Fruit fly (Drosophila melanogaster) whole organism, embryonic: ENCODE measurements around the gene Jon66Cii.
A peak's percentile ranks its signal among the peaks of the same experiment; 100 is the strongest.

ENCODE experiments used
- ATbp ChIP-seq: fragments of 200-800 bp; sonication (Bioruptor generic); optimal IDR thresholded peaks from 2 replicates; lab custom pipeline; 2017; ENCODE audit warnings: missing biosample characterization, mild to moderate bottlenecking, missing genetic modification characterization, missing genetic modification reagents
- Aef1 ChIP-seq: fragments of 200-800 bp; sonication (Bioruptor generic); IDR thresholded peaks from 3 replicates; pipeline ENCODE4 v1.3.6; 2022; ENCODE audit warnings: missing biosample characterization, missing genetic modification characterization
- Atf-2 ChIP-seq: fragments of 200-800 bp; sonication (Bioruptor generic); optimal IDR thresholded peaks from 2 replicates; lab custom pipeline; 2016; ENCODE audit warnings: missing biosample characterization, missing genetic modification characterization
- B-H1 ChIP-seq: fragments of 200-800 bp; sonication (Bioruptor generic); IDR thresholded peaks from 3 replicates; pipeline ENCODE4 v1.3.6; 2022; ENCODE audit warnings: missing biosample characterization, missing genetic modification characterization
- C15 ChIP-seq: fragments of 200-800 bp; sonication (Bioruptor generic); IDR thresholded peaks from 3 replicates; pipeline ENCODE4 v1.3.6; 2022; ENCODE audit warnings: missing biosample characterization, missing genetic modification characterization
- CG1024 ChIP-seq: fragments of 200-800 bp; sonication (Bioruptor generic); IDR thresholded peaks from 2 replicates; pipeline ENCODE4 v1.3.6; 2022; ENCODE audit warnings: missing biosample characterization, missing genetic modification characterization
- CG13296 ChIP-seq: fragments of 200-800 bp; sonication (Bioruptor generic); optimal IDR thresholded peaks from 3 replicates; lab custom pipeline; 2018; ENCODE audit warnings: missing biosample characterization, mild to moderate bottlenecking, missing genetic modification characterization
- CG14667 ChIP-seq: fragments of 200-800 bp; sonication (Bioruptor generic); IDR thresholded peaks from 2 replicates; pipeline ENCODE4 v1.3.6; 2022; ENCODE audit warnings: missing biosample characterization, missing genetic modification characterization
- CG15696 ChIP-seq: fragments of 200-800 bp; sonication (Bioruptor generic); optimal IDR thresholded peaks from 2 replicates; lab custom pipeline; 2019; ENCODE audit warnings: missing biosample characterization, mild to moderate bottlenecking, missing genetic modification characterization, moderate library complexity
- CG16779 ChIP-seq: fragments of 200-800 bp; sonication (Bioruptor generic); IDR thresholded peaks from 2 replicates; pipeline ENCODE4 v1.3.6; 2022; ENCODE audit warnings: missing biosample characterization, missing genetic modification characterization
- CG16813 ChIP-seq: fragments of 200-800 bp; sonication (Bioruptor generic); IDR thresholded peaks from 3 replicates; pipeline ENCODE4 v1.3.6; 2022; ENCODE audit warnings: missing biosample characterization, missing genetic modification characterization; ENCODE audit not compliant: partially characterized antibody
- CG17186 ChIP-seq: fragments of 200-800 bp; sonication (Bioruptor generic); optimal IDR thresholded peaks from 3 replicates; lab custom pipeline; 2017; ENCODE audit warnings: missing biosample characterization, missing genetic modification reagents, missing genetic modification characterization
- CG17328 ChIP-seq: fragments of 200-800 bp; sonication (Bioruptor generic); IDR thresholded peaks from 2 replicates; pipeline ENCODE4 v1.3.6; 2022; ENCODE audit warnings: missing biosample characterization, missing genetic modification characterization
- CG18476 ChIP-seq: fragments of 200-800 bp; sonication (Bioruptor generic); optimal IDR thresholded peaks from 2 replicates; lab custom pipeline; 2016; ENCODE audit warnings: missing biosample characterization, mild to moderate bottlenecking, missing genetic modification characterization
- CG2678 ChIP-seq: fragments of 200-800 bp; sonication (Bioruptor generic); optimal IDR thresholded peaks from 3 replicates; lab custom pipeline; 2019; ENCODE audit warnings: missing biosample characterization, mild to moderate bottlenecking, missing genetic modification characterization, moderate library complexity
- CG2875 ChIP-seq: fragments of 200-800 bp; sonication (Bioruptor generic); optimal IDR thresholded peaks from 2 replicates; lab custom pipeline; 2017; ENCODE audit warnings: missing biosample characterization, mild to moderate bottlenecking, missing genetic modification characterization, missing genetic modification reagents
- CG2889 ChIP-seq: fragments of 200-800 bp; sonication (Bioruptor generic); IDR thresholded peaks from 3 replicates; pipeline ENCODE4 v1.3.6; 2022; ENCODE audit warnings: missing biosample characterization, missing genetic modification characterization
- CG32532 ChIP-seq: fragments of 200-800 bp; sonication (Bioruptor generic); IDR thresholded peaks from 2 replicates; pipeline ENCODE4 v1.3.6; 2022; ENCODE audit warnings: missing biosample characterization, missing genetic modification characterization
- CG4328 ChIP-seq: fragments of 200-800 bp; sonication (Bioruptor generic); optimal IDR thresholded peaks from 3 replicates; lab custom pipeline; 2017; ENCODE audit warnings: missing biosample characterization, missing genetic modification reagents, missing genetic modification characterization
- CG6791 ChIP-seq: fragments of 200-800 bp; sonication (Bioruptor generic); IDR thresholded peaks from 3 replicates; pipeline ENCODE4 v1.3.6; 2022; ENCODE audit warnings: missing biosample characterization, missing genetic modification characterization; ENCODE audit not compliant: partially characterized antibody
- CG7963 ChIP-seq: fragments of 200-800 bp; sonication (Bioruptor generic); IDR thresholded peaks from 3 replicates; pipeline ENCODE4 v1.3.6; 2022; ENCODE audit warnings: missing biosample characterization, missing genetic modification characterization; ENCODE audit not compliant: partially characterized antibody
- Deaf1 ChIP-seq: fragments of 200-800 bp; optimal IDR thresholded peaks from 3 replicates; lab custom pipeline; 2019; ENCODE audit warnings: missing biosample characterization, mild to moderate bottlenecking, missing genetic modification characterization, moderate library complexity
- Dek ChIP-seq: fragments of 200-800 bp; sonication (Bioruptor generic); optimal IDR thresholded peaks from 3 replicates; lab custom pipeline; 2019; ENCODE audit warnings: missing biosample characterization, mild to moderate bottlenecking, missing genetic modification characterization, moderate library complexity
- Dll ChIP-seq: fragments of 200-800 bp; sonication (Bioruptor generic); IDR thresholded peaks from 4 replicates; pipeline ENCODE4 v1.3.6; 2022; ENCODE audit warnings: missing biosample characterization, missing genetic modification characterization; ENCODE audit not compliant: partially characterized antibody
- E2f1 ChIP-seq: fragments of 200-800 bp; sonication (Bioruptor generic); IDR thresholded peaks from 2 replicates; pipeline ENCODE4 v1.3.6; 2022; ENCODE audit warnings: missing biosample characterization, missing genetic modification characterization
- H15 ChIP-seq: fragments of 200-800 bp; sonication (Bioruptor generic); IDR thresholded peaks from 3 replicates; pipeline ENCODE4 v1.3.6; 2022; ENCODE audit warnings: missing biosample characterization, missing genetic modification characterization
- Hr51 ChIP-seq, 2 experiments: fragments of 200-800 bp; sonication (Bioruptor generic); optimal IDR thresholded peaks; 2 replicates in 1 of 2; 3 replicates in 1 of 2; lab custom pipeline; 2016 to 2018; ENCODE audit warnings: missing biosample characterization in 2 of 2, missing genetic modification characterization in 2 of 2, mild to moderate bottlenecking in 1 of 2, moderate library complexity in 1 of 2
- Jarid2 ChIP-seq: fragments of 200-800 bp; sonication (Bioruptor generic); optimal IDR thresholded peaks from 3 replicates; lab custom pipeline; 2017; ENCODE audit warnings: mild to moderate bottlenecking, missing biosample characterization, missing genetic modification reagents, missing genetic modification characterization
- Lim3 ChIP-seq: fragments of 200-800 bp; sonication (Bioruptor generic); IDR thresholded peaks from 2 replicates; pipeline ENCODE4 v1.3.6; 2022; ENCODE audit warnings: missing biosample characterization, missing genetic modification characterization
- Mes4 ChIP-seq: fragments of 200-800 bp; sonication (Bioruptor generic); optimal IDR thresholded peaks from 2 replicates; lab custom pipeline; 2016; ENCODE audit warnings: missing biosample characterization, missing genetic modification characterization
- Optix ChIP-seq: fragments of 200-800 bp; sonication (Bioruptor generic); IDR thresholded peaks from 3 replicates; pipeline ENCODE4 v1.3.6; 2022; ENCODE audit warnings: missing biosample characterization, missing genetic modification characterization
- Ravus ChIP-seq: fragments of 200-800 bp; sonication (Bioruptor generic); IDR thresholded peaks from 2 replicates; pipeline ENCODE4 v1.3.6; 2022; ENCODE audit warnings: missing biosample characterization, missing genetic modification characterization
- Sin3A ChIP-seq: fragments of >200 bp; optimal IDR thresholded peaks from 2 replicates; lab custom pipeline; 2018
- Xbp1 ChIP-seq: fragments of 200-800 bp; sonication (Bioruptor generic); optimal IDR thresholded peaks from 3 replicates; lab custom pipeline; 2016; ENCODE audit warnings: missing biosample characterization, mild to moderate bottlenecking, missing genetic modification characterization
- chinmo ChIP-seq: fragments of 200-800 bp; sonication (Bioruptor generic); IDR thresholded peaks from 4 replicates; pipeline ENCODE4 v1.3.6; 2022; ENCODE audit warnings: missing biosample characterization, missing genetic modification characterization; ENCODE audit not compliant: partially characterized antibody
- chm ChIP-seq: fragments of 200-800 bp; sonication (Bioruptor generic); IDR thresholded peaks from 2 replicates; pipeline ENCODE4 v1.3.6; 2022; ENCODE audit warnings: missing biosample characterization, missing genetic modification characterization
- chn ChIP-seq: fragments of 200-800 bp; sonication (Bioruptor generic); optimal IDR thresholded peaks from 2 replicates; lab custom pipeline; 2016; ENCODE audit warnings: missing biosample characterization, missing genetic modification characterization
- dan ChIP-seq: fragments of 200-800 bp; sonication (Bioruptor generic); IDR thresholded peaks from 2 replicates; pipeline ENCODE4 v1.3.6; 2022; ENCODE audit warnings: missing biosample characterization, missing genetic modification characterization
- danr ChIP-seq: fragments of 200-800 bp; sonication (Bioruptor generic); IDR thresholded peaks from 2 replicates; pipeline ENCODE4 v1.3.6; 2022; ENCODE audit warnings: missing biosample characterization, missing genetic modification characterization
- gcm ChIP-seq: fragments of 200-800 bp; sonication (Bioruptor generic); optimal IDR thresholded peaks from 2 replicates; lab custom pipeline; 2019; ENCODE audit warnings: missing biosample characterization, mild to moderate bottlenecking, missing genetic modification characterization, moderate library complexity
- gro ChIP-seq: fragments of 200-800 bp; sonication (Bioruptor generic); optimal IDR thresholded peaks from 2 replicates; lab custom pipeline; 2016; ENCODE audit warnings: missing biosample characterization, missing genetic modification characterization
- gsb ChIP-seq: fragments of 200-800 bp; sonication (Bioruptor generic); IDR thresholded peaks from 2 replicates; pipeline ENCODE4 v1.3.6; 2022; ENCODE audit warnings: missing biosample characterization, missing genetic modification characterization
- gt ChIP-seq: fragments of 200-800 bp; sonication (Bioruptor generic); IDR thresholded peaks from 2 replicates; pipeline ENCODE4 v1.3.6; 2022; ENCODE audit warnings: missing biosample characterization, missing genetic modification characterization
- jumu ChIP-seq: fragments of 200-800 bp; sonication (Bioruptor generic); optimal IDR thresholded peaks from 3 replicates; lab custom pipeline; 2016; ENCODE audit warnings: missing biosample characterization, missing genetic modification characterization
- nau ChIP-seq: fragments of 200-800 bp; sonication (Bioruptor generic); optimal IDR thresholded peaks from 3 replicates; lab custom pipeline; 2017; ENCODE audit warnings: missing biosample characterization, mild to moderate bottlenecking, missing genetic modification characterization, missing genetic modification reagents
- oc ChIP-seq: fragments of 200-800 bp; sonication (Bioruptor generic); optimal IDR thresholded peaks from 2 replicates; lab custom pipeline; 2018; ENCODE audit warnings: missing biosample characterization, mild to moderate bottlenecking, missing genetic modification characterization, moderate library complexity
- odd ChIP-seq: fragments of 200-800 bp; sonication (Bioruptor generic); optimal IDR thresholded peaks from 2 replicates; lab custom pipeline; 2017; ENCODE audit warnings: missing biosample characterization, mild to moderate bottlenecking, missing genetic modification characterization
- repo ChIP-seq: fragments of 200-800 bp; sonication (Bioruptor generic); optimal IDR thresholded peaks from 2 replicates; lab custom pipeline; 2016; ENCODE audit warnings: missing biosample characterization, missing genetic modification characterization
- row ChIP-seq: fragments of 200-800 bp; sonication (Bioruptor generic); IDR thresholded peaks from 3 replicates; pipeline ENCODE4 v1.3.6; 2022; ENCODE audit warnings: missing biosample characterization, missing genetic modification characterization
- sug ChIP-seq: fragments of 200-800 bp; optimal IDR thresholded peaks from 2 replicates; lab custom pipeline; 2019; ENCODE audit warnings: missing biosample characterization, mild to moderate bottlenecking, missing genetic modification characterization, moderate library complexity
- tup ChIP-seq: fragments of 200-800 bp; sonication (Bioruptor generic); optimal IDR thresholded peaks from 2 replicates; lab custom pipeline; 2016; ENCODE audit warnings: missing biosample characterization, mild to moderate bottlenecking, missing genetic modification characterization, moderate library complexity

Jon66Cii gene

DNA sequence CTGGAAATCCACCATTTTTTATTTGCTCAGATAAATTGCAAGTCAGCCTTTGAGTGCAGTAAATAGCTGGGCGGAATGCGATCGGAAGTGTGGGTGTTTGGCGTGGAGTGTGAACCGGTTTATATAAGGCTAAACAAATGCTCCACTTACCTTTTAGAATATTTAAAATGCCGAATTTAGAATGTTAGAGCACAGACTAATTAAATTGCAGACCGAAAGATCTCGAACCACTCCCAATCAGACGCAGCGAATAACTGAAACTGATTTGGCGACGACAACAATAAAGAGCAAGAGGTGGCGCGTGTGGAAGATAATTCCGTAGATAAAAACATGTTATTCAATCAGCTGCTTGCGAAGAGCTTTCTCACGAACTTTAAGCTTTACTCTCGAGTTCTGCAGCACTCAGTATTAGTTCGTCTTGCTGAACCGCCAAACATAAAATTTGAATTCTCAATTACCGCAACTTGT lies 32.8 kb downstream of the Jon66Cii start, which contains the start of gene Idh (continued):
- TF ChIP-seq CG17186 (GFP tag; lab: Kevin White, UChicago): no peak
- TF ChIP-seq CG17328 (GFP tag; lab: Robert Waterston, UW): no peak
- no peak for TF ChIP-seq CG14667
- TF ChIP-seq Xbp1 (GFP tag; lab: Kevin White, UChicago): no peak
- no peak for TF ChIP-seq B-H1 (GFP tag; lab: Robert Waterston, UW)
- TF ChIP-seq H15 (GFP tag; lab: Robert Waterston, UW): no peak
- TF ChIP-seq Lim3 (GFP tag; lab: Robert Waterston, UW): no peak
- TF ChIP-seq Hr51 (GFP tag; optimal IDR thresholded peaks at IDR 0.05; lab: Kevin White, UChicago): peak in 1 of 2 experiments; percentile 29
- TF ChIP-seq ATbp: no peak
- no peak for TF ChIP-seq Dek (tag; lab: Kevin White, UChicago)
- peak; percentile 88 for TF ChIP-seq Jarid2 (GFP tag; lab: Kevin White, UChicago)
- peak; percentile 72 for TF ChIP-seq gro
- no peak; the same call in 1 of the 2 replicates for TF ChIP-seq chm (GFP tag; lab: Robert Waterston, UW)
- no peak for TF ChIP-seq nau (GFP tag; lab: Kevin White, UChicago)
- TF ChIP-seq CG32532 (GFP tag; lab: Robert Waterston, UW): no peak
- TF ChIP-seq Ravus: no peak
- no peak for TF ChIP-seq gt (GFP tag; lab: Robert Waterston, UW)
- TF ChIP-seq CG15696: no peak
- no peak for TF ChIP-seq C15 (GFP tag; lab: Robert Waterston, UW)
- no peak for TF ChIP-seq E2f1 (GFP tag; lab: Robert Waterston, UW)
- no peak for TF ChIP-seq CG18476 (GFP tag; lab: Kevin White, UChicago)
- peak; percentile 31 for TF ChIP-seq sug
- no peak for TF ChIP-seq danr (GFP tag; lab: Robert Waterston, UW)
- no peak for TF ChIP-seq CG1024 (GFP tag; lab: Robert Waterston, UW)
- TF ChIP-seq CG2889: no peak
- TF ChIP-seq Sin3A: no peak
- TF ChIP-seq tup (GFP tag; lab: Kevin White, UChicago): no peak
- no peak for TF ChIP-seq jumu (GFP tag; lab: Kevin White, UChicago)
- no peak for TF ChIP-seq row (GFP tag; lab: Robert Waterston, UW)
- TF ChIP-seq dan (GFP tag; lab: Robert Waterston, UW): no peak
- no peak for TF ChIP-seq CG4328 (GFP tag; lab: Kevin White, UChicago)
- TF ChIP-seq CG6791 (GFP tag; lab: Robert Waterston, UW): 0 out of 3 replicates have a peak, but pooled peaks have one; percentile 31
- TF ChIP-seq CG7963: no peak
- TF ChIP-seq CG2678: peak; percentile 41
- TF ChIP-seq CG13296 (GFP tag; lab: Kevin White, UChicago): peak; percentile 56
- TF ChIP-seq gcm (GFP tag; lab: Kevin White, UChicago): no peak
- TF ChIP-seq CG16779 (GFP tag; lab: Robert Waterston, UW): no peak
- no peak for TF ChIP-seq repo
- TF ChIP-seq Optix: no peak
- TF ChIP-seq CG2875 (GFP tag; lab: Kevin White, UChicago): no peak
- no peak for TF ChIP-seq chn (GFP tag; lab: Kevin White, UChicago)
- peak; percentile 38 for TF ChIP-seq Deaf1 (tag; lab: Kevin White, UChicago)
- no peak for TF ChIP-seq Atf-2 (GFP tag; lab: Kevin White, UChicago)
- TF ChIP-seq CG16813 (GFP tag; lab: Robert Waterston, UW): no peak
- TF ChIP-seq Aef1 (GFP tag; lab: Robert Waterston, UW): 0 out of 3 replicates have a peak, but pooled peaks have one; percentile 15
- no peak for TF ChIP-seq gsb (GFP tag; lab: Robert Waterston, UW)
- no peak for TF ChIP-seq Mes4 (GFP tag; lab: Kevin White, UChicago)
- TF ChIP-seq oc: no peak
- TF ChIP-seq Dll (GFP tag; lab: Robert Waterston, UW): peak; percentile 36; the same call in 1 of the 4 replicates
- TF ChIP-seq odd: peak; percentile 29
- peak; percentile 80; the same call in 2 of the 4 replicates for TF ChIP-seq chinmo
